Fruit fly (Drosophila melanogaster) whole organism, embryonic: Measurements from ENCODE around the gene CG14631.
A peak's percentile ranks its signal among the peaks of the same experiment; 100 is the strongest.

Experiments
- Atf-2 ChIP-seq: fragments of 200-800 bp; sonication (Bioruptor generic); optimal IDR thresholded peaks from 2 replicates; lab custom pipeline; 2016; ENCODE audit warnings: missing biosample characterization, missing genetic modification characterization
- Bdp1 ChIP-seq: fragments of 200-800 bp; sonication (Bioruptor generic); optimal IDR thresholded peaks from 3 replicates; lab custom pipeline; 2016; ENCODE audit warnings: missing biosample characterization, missing genetic modification characterization
- CG10979 ChIP-seq: fragments of 200-800 bp; sonication (Bioruptor generic); optimal IDR thresholded peaks from 2 replicates; lab custom pipeline; 2018; ENCODE audit warnings: missing biosample characterization, mild to moderate bottlenecking, missing genetic modification characterization, moderate library complexity
- CG11504 ChIP-seq: fragments of 200-800 bp; sonication (Bioruptor generic); optimal IDR thresholded peaks from 3 replicates; lab custom pipeline; 2019; ENCODE audit warnings: missing biosample characterization, mild to moderate bottlenecking, missing genetic modification characterization, moderate library complexity
- CG11696 ChIP-seq: fragments of 200-800 bp; sonication (Bioruptor generic); IDR thresholded peaks from 2 replicates; pipeline ENCODE4 v1.3.6; 2022; ENCODE audit warnings: missing biosample characterization, missing genetic modification characterization
- CG12769 ChIP-seq: fragments of 200-800 bp; sonication (Bioruptor generic); optimal IDR thresholded peaks from 2 replicates; lab custom pipeline; 2019; ENCODE audit warnings: missing biosample characterization, mild to moderate bottlenecking, missing genetic modification characterization, moderate library complexity
- CG13424 ChIP-seq: fragments of 200-800 bp; sonication (Bioruptor generic); optimal IDR thresholded peaks from 2 replicates; lab custom pipeline; 2019; ENCODE audit warnings: missing biosample characterization, mild to moderate bottlenecking, missing genetic modification characterization, moderate library complexity
- CG13894 ChIP-seq: fragments of 200-800 bp; sonication (Bioruptor generic); optimal IDR thresholded peaks from 3 replicates; lab custom pipeline; 2018; ENCODE audit warnings: missing biosample characterization, mild to moderate bottlenecking, missing genetic modification characterization, moderate library complexity
- CG1602 ChIP-seq: fragments of 200-800 bp; sonication (Bioruptor generic); optimal IDR thresholded peaks from 3 replicates; lab custom pipeline; 2016; ENCODE audit warnings: missing biosample characterization, missing genetic modification characterization
- CG17328 ChIP-seq: fragments of 200-800 bp; sonication (Bioruptor generic); IDR thresholded peaks from 2 replicates; pipeline ENCODE4 v1.3.6; 2022; ENCODE audit warnings: missing biosample characterization, missing genetic modification characterization
- CG18599 ChIP-seq: fragments of 200-800 bp; sonication (Bioruptor generic); optimal IDR thresholded peaks from 3 replicates; lab custom pipeline; 2017; ENCODE audit warnings: missing biosample characterization, missing genetic modification characterization, mild to moderate bottlenecking, moderate library complexity, missing genetic modification reagents
- CG31441 ChIP-seq: fragments of 200-800 bp; sonication (Bioruptor generic); IDR thresholded peaks from 2 replicates; pipeline ENCODE4 v1.3.6; 2022; ENCODE audit warnings: missing biosample characterization, missing genetic modification characterization
- CG4282 ChIP-seq: fragments of 200-800 bp; sonication (Bioruptor generic); optimal IDR thresholded peaks from 2 replicates; lab custom pipeline; 2016; ENCODE audit warnings: missing biosample characterization, missing genetic modification characterization
- CG4404 ChIP-seq: fragments of 200-800 bp; sonication (Bioruptor generic); IDR thresholded peaks from 2 replicates; pipeline ENCODE4 v1.3.6; 2022; ENCODE audit warnings: missing biosample characterization, missing genetic modification characterization
- CG5180 ChIP-seq: fragments of 200-800 bp; sonication (Bioruptor generic); optimal IDR thresholded peaks from 3 replicates; lab custom pipeline; 2017; ENCODE audit warnings: missing biosample characterization, missing genetic modification characterization, mild to moderate bottlenecking, moderate library complexity, missing genetic modification reagents
- CG5953 ChIP-seq: fragments of 200-800 bp; sonication (Bioruptor generic); IDR thresholded peaks from 2 replicates; pipeline ENCODE4 v1.3.6; 2022; ENCODE audit warnings: missing biosample characterization, missing genetic modification characterization
- CG6683 ChIP-seq: fragments of 200-800 bp; sonication (Bioruptor generic); optimal IDR thresholded peaks from 2 replicates; lab custom pipeline; 2017; ENCODE audit warnings: missing biosample characterization, mild to moderate bottlenecking, missing genetic modification characterization, missing genetic modification reagents
- CG6813 ChIP-seq: fragments of 200-800 bp; sonication (Bioruptor generic); optimal IDR thresholded peaks from 2 replicates; lab custom pipeline; 2017; ENCODE audit warnings: missing biosample characterization, missing genetic modification characterization, mild to moderate bottlenecking, moderate library complexity, missing genetic modification reagents
- CG7556 ChIP-seq: fragments of 200-800 bp; sonication (Bioruptor generic); optimal IDR thresholded peaks from 2 replicates; lab custom pipeline; 2017; ENCODE audit warnings: missing biosample characterization, mild to moderate bottlenecking, missing genetic modification characterization
- CG7745 ChIP-seq: fragments of 200-800 bp; sonication (Bioruptor generic); optimal IDR thresholded peaks from 2 replicates; lab custom pipeline; 2018; ENCODE audit warnings: missing biosample characterization, mild to moderate bottlenecking, missing genetic modification characterization, moderate library complexity
- CG7839 ChIP-seq: fragments of 200-800 bp; sonication (Bioruptor generic); optimal IDR thresholded peaks from 3 replicates; lab custom pipeline; 2018; ENCODE audit warnings: missing biosample characterization, mild to moderate bottlenecking, missing genetic modification characterization, moderate library complexity
- CG7987 ChIP-seq: fragments of 200-800 bp; sonication (Bioruptor generic); optimal IDR thresholded peaks from 2 replicates; lab custom pipeline; 2018; ENCODE audit warnings: missing biosample characterization, mild to moderate bottlenecking, missing genetic modification characterization, moderate library complexity
- CG8281 ChIP-seq: fragments of 200-800 bp; sonication (Bioruptor generic); optimal IDR thresholded peaks from 2 replicates; lab custom pipeline; 2018; ENCODE audit warnings: missing biosample characterization, mild to moderate bottlenecking, missing genetic modification characterization, moderate library complexity
- CrebB ChIP-seq: fragments of 200-800 bp; sonication (Bioruptor generic); optimal IDR thresholded peaks from 3 replicates; lab custom pipeline; 2018; ENCODE audit warnings: missing biosample characterization, mild to moderate bottlenecking, missing genetic modification characterization
- E2f1 ChIP-seq: fragments of 200-800 bp; sonication (Bioruptor generic); IDR thresholded peaks from 2 replicates; pipeline ENCODE4 v1.3.6; 2022; ENCODE audit warnings: missing biosample characterization, missing genetic modification characterization
- ERR ChIP-seq: fragments of 200-800 bp; sonication (Bioruptor generic); optimal IDR thresholded peaks from 2 replicates; lab custom pipeline; 2016; ENCODE audit warnings: missing biosample characterization, missing genetic modification characterization
- Elba2 ChIP-seq: fragments of 200-800 bp; sonication (Bioruptor generic); optimal IDR thresholded peaks from 3 replicates; lab custom pipeline; 2016; ENCODE audit warnings: missing biosample characterization, missing genetic modification characterization
- Gug ChIP-seq: fragments of 200-800 bp; sonication (Bioruptor generic); IDR thresholded peaks from 4 replicates; pipeline ENCODE4 v1.3.6; 2022; ENCODE audit warnings: missing biosample characterization, missing genetic modification characterization
- H15 ChIP-seq: fragments of 200-800 bp; sonication (Bioruptor generic); IDR thresholded peaks from 3 replicates; pipeline ENCODE4 v1.3.6; 2022; ENCODE audit warnings: missing biosample characterization, missing genetic modification characterization
- Hsf ChIP-seq: fragments of 200-800 bp; sonication (Bioruptor generic); optimal IDR thresholded peaks from 3 replicates; lab custom pipeline; 2016; ENCODE audit warnings: missing biosample characterization, missing genetic modification characterization
- Lpt ChIP-seq: fragments of >200 bp; optimal IDR thresholded peaks from 2 replicates; lab custom pipeline; 2018; ENCODE audit warnings: missing biosample characterization, missing genetic modification characterization
- MESR4 ChIP-seq: fragments of 200-800 bp; sonication (Bioruptor generic); optimal IDR thresholded peaks from 2 replicates; lab custom pipeline; 2018; ENCODE audit warnings: missing biosample characterization, mild to moderate bottlenecking, missing genetic modification characterization, moderate library complexity
- Oaz ChIP-seq: fragments of 200-800 bp; sonication (Bioruptor generic); IDR thresholded peaks from 2 replicates; pipeline ENCODE4 v1.3.6; 2022; ENCODE audit warnings: missing biosample characterization, missing genetic modification characterization
- Usf ChIP-seq: fragments of 200-800 bp; sonication (Bioruptor generic); optimal IDR thresholded peaks from 2 replicates; lab custom pipeline; 2017; ENCODE audit warnings: missing genotype, missing biosample characterization, missing genetic modification characterization
- Vsx1 ChIP-seq: fragments of 200-800 bp; sonication (Bioruptor generic); optimal IDR thresholded peaks from 2 replicates; lab custom pipeline; 2017; ENCODE audit warnings: missing biosample characterization, mild to moderate bottlenecking, missing genetic modification characterization, missing genetic modification reagents
- bcd ChIP-seq: fragments of 200-800 bp; sonication (Bioruptor generic); optimal IDR thresholded peaks from 2 replicates; lab custom pipeline; 2017; ENCODE audit warnings: missing biosample characterization, mild to moderate bottlenecking, missing genetic modification characterization
- cad ChIP-seq: fragments of >200 bp; optimal IDR thresholded peaks from 2 replicates; lab custom pipeline; 2017; ENCODE audit warnings: missing biosample characterization, missing genetic modification characterization
- chinmo ChIP-seq: fragments of 200-800 bp; sonication (Bioruptor generic); IDR thresholded peaks from 4 replicates; pipeline ENCODE4 v1.3.6; 2022; ENCODE audit warnings: missing biosample characterization, missing genetic modification characterization; ENCODE audit not compliant: partially characterized antibody
- croc ChIP-seq: fragments of 200-800 bp; sonication (Bioruptor generic); conservative IDR thresholded peaks from 3 replicates; pipeline ENCODE4 v1.3.6; 2022; ENCODE audit warnings: missing biosample characterization, missing genetic modification characterization
- esg ChIP-seq: fragments of 200-800 bp; sonication (Bioruptor generic); conservative IDR thresholded peaks from 2 replicates; pipeline ENCODE4 v1.3.6; 2022; ENCODE audit warnings: missing biosample characterization, missing genetic modification characterization
- gce ChIP-seq: fragments of 200-800 bp; sonication (Bioruptor generic); IDR thresholded peaks from 3 replicates; pipeline ENCODE4 v1.3.6; 2022; ENCODE audit warnings: missing biosample characterization, missing genetic modification characterization
- inv ChIP-seq: fragments of 200-800 bp; sonication (Bioruptor generic); IDR thresholded peaks from 2 replicates; pipeline ENCODE4 v1.3.6; 2022; ENCODE audit warnings: missing biosample characterization, missing genetic modification characterization; ENCODE audit not compliant: partially characterized antibody
- lmd ChIP-seq: fragments of 200-800 bp; sonication (Bioruptor generic); IDR thresholded peaks from 2 replicates; pipeline ENCODE4 v1.3.6; 2022; ENCODE audit warnings: missing biosample characterization, missing genetic modification characterization
- onecut ChIP-seq: fragments of 200-800 bp; sonication (Bioruptor generic); IDR thresholded peaks from 2 replicates; pipeline ENCODE4 v1.3.6; 2022; ENCODE audit warnings: missing biosample characterization, missing genetic modification characterization
- phol ChIP-seq: fragments of 200-800 bp; sonication (Bioruptor generic); optimal IDR thresholded peaks from 3 replicates; lab custom pipeline; 2018; ENCODE audit warnings: missing biosample characterization, mild to moderate bottlenecking, missing genetic modification characterization, moderate library complexity
- psq ChIP-seq: fragments of 200-800 bp; sonication (Bioruptor generic); optimal IDR thresholded peaks from 2 replicates; lab custom pipeline; 2017; ENCODE audit warnings: missing biosample characterization, missing genetic modification characterization
- repo ChIP-seq: fragments of 200-800 bp; sonication (Bioruptor generic); optimal IDR thresholded peaks from 2 replicates; lab custom pipeline; 2016; ENCODE audit warnings: missing biosample characterization, missing genetic modification characterization
- sens ChIP-seq: fragments of 200-800 bp; sonication (Bioruptor generic); peaks from one replicate; lab custom pipeline; 2016; ENCODE audit warnings: missing biosample characterization, missing genetic modification characterization
- sens-2 ChIP-seq: fragments of 200-800 bp; sonication (Bioruptor generic); IDR thresholded peaks from 2 replicates; pipeline ENCODE4 v1.3.6; 2022; ENCODE audit warnings: missing biosample characterization, missing genetic modification characterization
- sqz ChIP-seq: fragments of 200-800 bp; sonication (Bioruptor generic); optimal IDR thresholded peaks from 3 replicates; lab custom pipeline; 2018; ENCODE audit warnings: missing biosample characterization, mild to moderate bottlenecking, missing genetic modification characterization
- stwl ChIP-seq: fragments of 200-800 bp; sonication (Bioruptor generic); optimal IDR thresholded peaks from 3 replicates; lab custom pipeline; 2018; ENCODE audit warnings: missing biosample characterization, mild to moderate bottlenecking, missing genetic modification characterization, moderate library complexity
- tio ChIP-seq: fragments of 200-800 bp; sonication (Bioruptor generic); optimal IDR thresholded peaks from 2 replicates; lab custom pipeline; 2017; ENCODE audit warnings: missing biosample characterization, missing genetic modification characterization, inconsistent platforms

The CG14631 gene

dm6 chrX:998884-999283, 13.0 kb upstream of the CG14631 start (continued):
- TF ChIP-seq CG4404: no peak
- TF ChIP-seq stwl (tag; lab: Kevin White, UChicago): no peak
- TF ChIP-seq bcd (GFP tag; lab: Kevin White, UChicago): no peak
- TF ChIP-seq tio (GFP tag; lab: Kevin White, UChicago): no peak
- TF ChIP-seq cad (GFP tag; lab: Kevin White, UChicago): no peak
- TF ChIP-seq CG7987 (GFP tag; lab: Kevin White, UChicago): no peak
- 0 out of 2 replicates have a peak, but pooled peaks have one; percentile 8 for TF ChIP-seq esg (GFP tag; lab: Robert Waterston, UW)
- TF ChIP-seq CG5953 (GFP tag; lab: Robert Waterston, UW): no peak
- no peak for TF ChIP-seq H15 (GFP tag; lab: Robert Waterston, UW)
- peak; percentile 32 for TF ChIP-seq CG18599 (GFP tag; lab: Kevin White, UChicago)
- no peak for TF ChIP-seq Oaz (GFP tag; lab: Robert Waterston, UW)
- no peak for TF ChIP-seq CG6813 (GFP tag; lab: Kevin White, UChicago)
- TF ChIP-seq MESR4 (GFP tag; lab: Kevin White, UChicago): no peak
- no peak for TF ChIP-seq sqz
- TF ChIP-seq CrebB: no peak
- no peak for TF ChIP-seq Atf-2
- TF ChIP-seq CG11504: peak; percentile 37
- no peak for TF ChIP-seq CG12769
- no peak for TF ChIP-seq CG5180 (GFP tag; lab: Kevin White, UChicago)
- no peak for TF ChIP-seq sens-2 (GFP tag; lab: Robert Waterston, UW)
- TF ChIP-seq inv: no peak
- TF ChIP-seq CG17328: no peak
- TF ChIP-seq Bdp1 (GFP tag; lab: Kevin White, UChicago): no peak
- TF ChIP-seq chinmo (GFP tag; lab: Robert Waterston, UW): no peak
- TF ChIP-seq CG1602 (GFP tag; lab: Kevin White, UChicago): no peak
- no peak for TF ChIP-seq croc (GFP tag; lab: Robert Waterston, UW)
- TF ChIP-seq onecut (GFP tag; lab: Robert Waterston, UW): no peak
- no peak for TF ChIP-seq psq (GFP tag; lab: Kevin White, UChicago)
- 0 out of 2 replicates have a peak, but pooled peaks have one; percentile 9 for TF ChIP-seq CG31441
- no peak for TF ChIP-seq CG7556 (GFP tag; lab: Kevin White, UChicago)
- TF ChIP-seq CG6683 (GFP tag; lab: Kevin White, UChicago): no peak
- TF ChIP-seq CG13894 (tag; lab: Kevin White, UChicago): no peak
- no peak for TF ChIP-seq CG13424 (tag; lab: Kevin White, UChicago)
- TF ChIP-seq CG4282 (GFP tag; lab: Kevin White, UChicago): no peak
- TF ChIP-seq Lpt (GFP tag; lab: Kevin White, UChicago): no peak
- TF ChIP-seq lmd (GFP tag; lab: Robert Waterston, UW): no peak
- peak; percentile 71 for TF ChIP-seq sens (GFP tag; lab: Kevin White, UChicago)
- no peak for TF ChIP-seq CG8281
- TF ChIP-seq Usf (GFP tag; lab: Kevin White, UChicago): no peak
- no peak for TF ChIP-seq Gug (GFP tag; lab: Robert Waterston, UW)
- TF ChIP-seq ERR: no peak
- no peak for TF ChIP-seq Elba2
- TF ChIP-seq Vsx1 (GFP tag; lab: Kevin White, UChicago): no peak
- no peak for TF ChIP-seq CG10979 (tag; lab: Kevin White, UChicago)
- TF ChIP-seq CG7839 (tag; lab: Kevin White, UChicago): peak; percentile 14
- no peak for TF ChIP-seq Hsf
- TF ChIP-seq repo (GFP tag; lab: Kevin White, UChicago): no peak
- no peak for TF ChIP-seq CG7745 (tag; lab: Kevin White, UChicago)
- TF ChIP-seq gce (GFP tag; lab: Robert Waterston, UW): no peak
- TF ChIP-seq E2f1 (GFP tag; lab: Robert Waterston, UW): no peak
- TF ChIP-seq phol (tag; lab: Kevin White, UChicago): peak; percentile 12
- TF ChIP-seq CG11696 (GFP tag; lab: Robert Waterston, UW): 0 out of 2 replicates have a peak, but pooled peaks have one; percentile 24
